Worm (Caenorhabditis elegans) whole organism, mixed stage, embryonic: ENCODE data around the gene R148.7.

ENCODE experiments used
- M03D4.4 ChIP-seq: sonication (generic microtip); optimal IDR thresholded peaks from 2 replicates; lab custom pipeline; 2017; ENCODE audit warnings: mild to moderate bottlenecking, missing genetic modification characterization, missing compliant biosample characterization
- ceh-39 ChIP-seq: fragments of 150-350 bp; optimal IDR thresholded peaks from 2 replicates; lab custom pipeline; 2014; ENCODE audit warnings: missing biosample characterization, missing genetic modification characterization
- lsy-2 ChIP-seq: fragments of 150-350 bp; optimal IDR thresholded peaks from 2 replicates; lab custom pipeline; 2014; ENCODE audit warnings: missing biosample characterization, missing genetic modification characterization
- nhr-237 ChIP-seq: fragments of 150-350 bp; optimal IDR thresholded peaks from 2 replicates; lab custom pipeline; 2014; ENCODE audit warnings: missing biosample characterization, missing genetic modification characterization
- nhr-76 ChIP-seq: sonication (generic microtip); optimal IDR thresholded peaks from 2 replicates; lab custom pipeline; 2017; ENCODE audit warnings: missing biosample characterization, missing genetic modification characterization
- pha-4 ChIP-seq: fragments of 150-350 bp; optimal IDR thresholded peaks from 2 replicates; lab custom pipeline; 2018; ENCODE audit warnings: missing biosample characterization, missing genetic modification reagents, missing genetic modification characterization
- unc-62 ChIP-seq: fragments of 150-350 bp; optimal IDR thresholded peaks from 2 replicates; lab custom pipeline; 2014; ENCODE audit warnings: missing biosample characterization, missing genetic modification reagents, missing genetic modification characterization

DNA sequence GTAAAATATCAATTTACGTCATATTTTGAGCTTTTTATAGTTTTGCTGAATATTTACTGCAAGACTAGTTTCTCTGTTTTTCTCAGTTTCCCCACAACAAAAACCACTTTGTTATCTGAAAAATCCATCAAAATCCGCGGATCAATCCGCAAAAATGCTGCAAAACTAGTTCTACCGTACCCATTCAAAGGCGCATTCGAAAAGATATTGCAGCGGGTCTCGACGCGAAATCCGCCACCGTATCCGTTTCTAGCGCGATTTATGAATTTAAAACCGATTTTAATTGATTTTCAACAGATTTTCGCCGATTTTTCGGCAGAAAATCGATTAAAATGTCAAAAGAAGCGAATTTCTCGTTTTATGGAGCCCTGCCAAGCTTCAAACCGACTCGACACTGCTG, 26.8 kb downstream of the R148.7 start, which contains the start of gene R148.4:
- TF ChIP-seq nhr-76: no peak
- no peak for TF ChIP-seq nhr-237 (tag; lab: Kevin White, UChicago)
- no peak for TF ChIP-seq pha-4
- no peak for TF ChIP-seq unc-62
- TF ChIP-seq M03D4.4: no peak
- TF ChIP-seq ceh-39 (tag; lab: Kevin White, UChicago): no peak
- no peak for TF ChIP-seq lsy-2 (tag; lab: Kevin White, UChicago)
